Worm (Caenorhabditis elegans): ENCODE measurements around the gene C28G1.10.
A peak's percentile ranks its signal among the peaks of the same experiment; 100 is the strongest.

C28G1.10 gene

DNA sequence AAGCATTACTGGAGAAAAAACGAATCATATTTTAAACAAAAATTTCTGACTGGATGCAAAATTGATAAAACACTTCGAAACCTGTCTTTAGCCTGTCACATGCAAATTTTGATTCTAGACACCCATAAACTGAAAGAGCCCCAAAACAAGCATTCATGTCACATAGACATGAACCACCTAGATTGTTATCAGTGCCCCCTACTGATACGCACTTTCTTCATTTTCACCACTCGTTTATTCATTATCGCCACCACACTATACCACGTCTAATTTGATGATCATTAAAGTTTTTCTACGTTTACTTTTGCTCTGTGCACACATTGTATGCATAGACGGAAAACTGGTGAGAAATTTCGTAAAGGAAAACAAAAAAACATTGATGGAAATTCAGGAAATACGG, 35.0 kb upstream of the C28G1.10 start, which contains the start of gene cnnm-2 (continued):
- TF ChIP-seq nhr-28 (tag; optimal IDR thresholded peaks at IDR 0.05) = peak; percentile 70
- no peak for TF ChIP-seq unc-62 (GFP tag; optimal IDR thresholded peaks at IDR 0.05 in 1 of 2)
- no peak for TF ChIP-seq unc-62 (tag; optimal IDR thresholded peaks at IDR 0.05)
- no peak for TF ChIP-seq nhr-42 (GFP tag; IDR thresholded peaks at IDR 0.05)
- peak; percentile 69; the same call in 1 of the 2 replicates for TF ChIP-seq php-3 (GFP tag; IDR thresholded peaks at IDR 0.05)
- TF ChIP-seq mep-1 (tag; optimal IDR thresholded peaks at IDR 0.05) = no peak
- TF ChIP-seq F37D6.2 (tag; optimal IDR thresholded peaks at IDR 0.05) = no peak
- no peak for TF ChIP-seq F26F4.8 (GFP tag; conservative IDR thresholded peaks at IDR 0.05)
- TF ChIP-seq mxl-2 (GFP tag; conservative IDR thresholded peaks at IDR 0.05) = no peak
- TF ChIP-seq daf-16 (GFP tag; optimal IDR thresholded peaks at IDR 0.05) = no peak
- TF ChIP-seq daf-16 (tag; optimal IDR thresholded peaks at IDR 0.05) = peak; percentile 82
- TF ChIP-seq Y5F2A.4 (GFP tag; optimal IDR thresholded peaks at IDR 0.05) = no peak
- TF ChIP-seq ceh-44 (GFP tag; IDR thresholded peaks at IDR 0.05) = no peak
- no peak for TF ChIP-seq unc-39 (tag; optimal IDR thresholded peaks at IDR 0.05)
- TF ChIP-seq hlh-30 (tag; optimal IDR thresholded peaks at IDR 0.05; ENCODE audit: insufficient read depth) = peak; percentile 15
- no peak for TF ChIP-seq Y105C5A.15 (GFP tag; IDR thresholded peaks at IDR 0.05)
- no peak for TF ChIP-seq ceh-82 (tag; optimal IDR thresholded peaks at IDR 0.05)
- TF ChIP-seq madf-5 (GFP tag; IDR thresholded peaks at IDR 0.05) = no peak
- no peak for TF ChIP-seq nhr-6 (tag; optimal IDR thresholded peaks at IDR 0.05)
- TF ChIP-seq daf-19 (GFP tag; conservative IDR thresholded peaks at IDR 0.05) = no peak
- no peak for TF ChIP-seq ceh-20 (GFP tag; IDR thresholded peaks at IDR 0.05)
- TF ChIP-seq sdz-12 (GFP tag; optimal IDR thresholded peaks at IDR 0.05) = no peak
- no peak for TF ChIP-seq F44E2.7 (GFP tag; IDR thresholded peaks at IDR 0.05)
- TF ChIP-seq pqm-1 (tag; optimal IDR thresholded peaks at IDR 0.05) = peak; percentile 90
- no peak for TF ChIP-seq nhr-41 (GFP tag; IDR thresholded peaks at IDR 0.05)
- TF ChIP-seq dmd-8 (GFP tag; IDR thresholded peaks at IDR 0.05) = no peak
- peak; percentile 68 for TF ChIP-seq hlh-11 (tag; optimal IDR thresholded peaks at IDR 0.05)
- TF ChIP-seq lin-38 (GFP tag; IDR thresholded peaks at IDR 0.05) = no peak
- TF ChIP-seq ztf-11 (tag; optimal IDR thresholded peaks at IDR 0.05) = no peak
- no peak for TF ChIP-seq nhr-25 (tag; optimal IDR thresholded peaks at IDR 0.05; ENCODE audit: borderline replicate concordance, insufficient read depth)

DNA sequence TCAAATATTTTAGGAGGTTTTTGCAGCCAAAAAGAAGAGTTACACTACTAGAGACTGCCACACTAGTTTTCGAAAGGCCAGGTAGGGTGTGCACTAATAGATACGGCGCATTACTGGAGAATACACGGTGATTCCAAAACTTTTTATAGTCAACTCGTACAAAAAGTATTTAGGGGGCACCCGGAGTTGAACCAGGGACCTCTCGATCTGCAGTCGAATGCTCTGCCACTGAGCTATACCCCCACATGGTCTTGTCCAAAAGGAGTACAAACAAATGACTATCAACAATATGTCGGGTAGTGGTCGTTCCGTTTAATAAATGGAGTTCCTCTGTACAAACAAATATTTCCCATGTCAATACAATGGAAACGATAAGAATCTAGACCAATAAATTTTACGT, 29.0 kb upstream of the C28G1.10 start:
- TF ChIP-seq hlh-30 (tag; optimal IDR thresholded peaks at IDR 0.05; ENCODE audit: insufficient read depth) = no peak
- peak; percentile 89; the same call in 1 of the 2 replicates for TF ChIP-seq F44E2.7 (GFP tag; IDR thresholded peaks at IDR 0.05)
- TF ChIP-seq tra-1 (GFP tag; IDR thresholded peaks at IDR 0.05) = peak; percentile 66; the same call in 1 of the 2 replicates
- no peak for TF ChIP-seq F26F4.8 (GFP tag; conservative IDR thresholded peaks at IDR 0.05)
- TF ChIP-seq zip-11 (GFP tag; IDR thresholded peaks at IDR 0.05) = no peak
- TF ChIP-seq spr-1 (tag; optimal IDR thresholded peaks at IDR 0.05) = no peak
- no peak for TF ChIP-seq ztf-7 (tag; optimal IDR thresholded peaks at IDR 0.05)
- TF ChIP-seq ceh-82 (tag; optimal IDR thresholded peaks at IDR 0.05) = no peak
- TF ChIP-seq ceh-62 (tag; optimal IDR thresholded peaks at IDR 0.05) = no peak
- TF ChIP-seq ama-1 (optimal IDR thresholded peaks at IDR 0.05) = no peak
- TF ChIP-seq lin-39 (tag; optimal IDR thresholded peaks at IDR 0.05) = no peak
- no peak for TF ChIP-seq ces-1 (GFP tag; optimal IDR thresholded peaks at IDR 0.05)
- no peak for TF ChIP-seq lsy-2 (tag; optimal IDR thresholded peaks at IDR 0.05)
- TF ChIP-seq Y48G9A.11 (GFP tag; IDR thresholded peaks at IDR 0.05) = 0 out of 2 replicates have a peak, but pooled peaks have one; percentile 11
- TF ChIP-seq ctbp-1 (GFP tag; IDR thresholded peaks at IDR 0.05) = no peak
- peak; percentile 72 for TF ChIP-seq nhr-41 (GFP tag; IDR thresholded peaks at IDR 0.05)
- TF ChIP-seq nhr-42 (GFP tag; IDR thresholded peaks at IDR 0.05) = no peak
- no peak for TF ChIP-seq nhr-237 (tag; optimal IDR thresholded peaks at IDR 0.05)
- no peak for TF ChIP-seq Y5F2A.4 (GFP tag; optimal IDR thresholded peaks at IDR 0.05)
- TF ChIP-seq dve-1 (tag; optimal IDR thresholded peaks at IDR 0.05; ENCODE audit: insufficient read depth) = peak; percentile 57
- no peak for TF ChIP-seq F37D6.2 (tag; optimal IDR thresholded peaks at IDR 0.05)
- no peak for TF ChIP-seq duxl-1 (tag; optimal IDR thresholded peaks at IDR 0.05; ENCODE audit: poor library complexity)
- TF ChIP-seq hmg-1.1 (GFP tag; IDR thresholded peaks at IDR 0.05) = no peak
- no peak for TF ChIP-seq cey-2 (tag; optimal IDR thresholded peaks at IDR 0.05; ENCODE audit: borderline replicate concordance, insufficient read depth)
- no peak for TF ChIP-seq zfp-2 (tag; optimal IDR thresholded peaks at IDR 0.05)
- TF ChIP-seq ceh-32 (tag; optimal IDR thresholded peaks at IDR 0.05; ENCODE audit: poor library complexity) = no peak
- TF ChIP-seq fos-1 (tag; optimal IDR thresholded peaks at IDR 0.05) = no peak
- peak; percentile 47 for TF ChIP-seq dmd-6 (GFP tag; IDR thresholded peaks at IDR 0.05)
- TF ChIP-seq arid-1 (GFP tag; conservative IDR thresholded peaks at IDR 0.05) = peak; percentile 71; the same call in 1 of the 2 replicates

All from whole organism, L4 larva.